Fruit fly (Drosophila melanogaster) whole organism, embryonic: ENCODE data around the gene CG42535.

Experiments used
- Atf6 ChIP-seq: fragments of 200-800 bp; sonication (Bioruptor generic); IDR thresholded peaks from 2 replicates; pipeline ENCODE4 v1.3.6; 2022; ENCODE audit warnings: missing biosample characterization, missing genetic modification characterization
- B-H1 ChIP-seq: fragments of 200-800 bp; sonication (Bioruptor generic); IDR thresholded peaks from 3 replicates; pipeline ENCODE4 v1.3.6; 2022; ENCODE audit warnings: missing biosample characterization, missing genetic modification characterization
- CG10979 ChIP-seq: fragments of 200-800 bp; sonication (Bioruptor generic); optimal IDR thresholded peaks from 2 replicates; lab custom pipeline; 2018; ENCODE audit warnings: missing biosample characterization, mild to moderate bottlenecking, missing genetic modification characterization, moderate library complexity
- CG13624 ChIP-seq: fragments of 200-800 bp; sonication (Bioruptor generic); optimal IDR thresholded peaks from 2 replicates; lab custom pipeline; 2016; ENCODE audit warnings: missing biosample characterization, missing genetic modification characterization
- CG14860 ChIP-seq: fragments of 200-800 bp; sonication (Bioruptor generic); IDR thresholded peaks from 3 replicates; pipeline ENCODE4 v1.3.6; 2022; ENCODE audit warnings: missing biosample characterization, missing genetic modification characterization; ENCODE audit not compliant: partially characterized antibody
- CG16815 ChIP-seq: fragments of 200-800 bp; sonication (Bioruptor generic); optimal IDR thresholded peaks from 3 replicates; lab custom pipeline; 2017; ENCODE audit warnings: missing biosample characterization, mild to moderate bottlenecking, missing genetic modification characterization
- CG17186 ChIP-seq: fragments of 200-800 bp; sonication (Bioruptor generic); optimal IDR thresholded peaks from 3 replicates; lab custom pipeline; 2017; ENCODE audit warnings: missing biosample characterization, missing genetic modification reagents, missing genetic modification characterization
- CG17359 ChIP-seq: fragments of 200-800 bp; sonication (Bioruptor generic); optimal IDR thresholded peaks from 3 replicates; lab custom pipeline; 2018; ENCODE audit warnings: missing biosample characterization, mild to moderate bottlenecking, missing genetic modification characterization, moderate library complexity
- CG17612 ChIP-seq: fragments of 200-800 bp; sonication (Bioruptor generic); IDR thresholded peaks from 2 replicates; pipeline ENCODE4 v1.3.6; 2022; ENCODE audit warnings: missing biosample characterization, missing genetic modification characterization
- CG17829 ChIP-seq: fragments of 200-800 bp; optimal IDR thresholded peaks from 2 replicates; lab custom pipeline; 2019; ENCODE audit warnings: missing biosample characterization, mild to moderate bottlenecking, missing genetic modification characterization, moderate library complexity
- CG18262 ChIP-seq: fragments of 200-800 bp; optimal IDR thresholded peaks from 3 replicates; lab custom pipeline; 2019; ENCODE audit warnings: missing biosample characterization, mild to moderate bottlenecking, missing genetic modification characterization, moderate library complexity
- CG1832 ChIP-seq: fragments of 200-800 bp; sonication (Bioruptor generic); optimal IDR thresholded peaks from 2 replicates; lab custom pipeline; 2017; ENCODE audit warnings: missing biosample characterization, mild to moderate bottlenecking, missing genetic modification characterization, inconsistent platforms
- CG18476 ChIP-seq: fragments of 200-800 bp; sonication (Bioruptor generic); optimal IDR thresholded peaks from 2 replicates; lab custom pipeline; 2016; ENCODE audit warnings: missing biosample characterization, mild to moderate bottlenecking, missing genetic modification characterization
- CG18764 ChIP-seq: fragments of 200-800 bp; sonication (Bioruptor generic); optimal IDR thresholded peaks from 3 replicates; lab custom pipeline; 2016; ENCODE audit warnings: missing biosample characterization, missing genetic modification characterization
- CG30403 ChIP-seq: fragments of 200-800 bp; sonication (Bioruptor generic); optimal IDR thresholded peaks from 3 replicates; lab custom pipeline; 2016; ENCODE audit warnings: missing biosample characterization, missing genetic modification characterization
- CG31365 ChIP-seq: fragments of 200-800 bp; sonication (Bioruptor generic); optimal IDR thresholded peaks from 2 replicates; lab custom pipeline; 2018; ENCODE audit warnings: missing biosample characterization, mild to moderate bottlenecking, missing genetic modification characterization
- CG3726 ChIP-seq: fragments of 200-800 bp; sonication (Bioruptor generic); IDR thresholded peaks from 3 replicates; pipeline ENCODE4, ENCODE4 v1.3.6; 2022; ENCODE audit warnings: missing biosample characterization, missing genetic modification characterization
- CG3838 ChIP-seq: fragments of 200-800 bp; sonication (Bioruptor generic); optimal IDR thresholded peaks from 3 replicates; lab custom pipeline; 2016; ENCODE audit warnings: missing biosample characterization, missing genetic modification characterization
- CG4820 ChIP-seq: fragments of 200-800 bp; sonication (Bioruptor generic); optimal IDR thresholded peaks from 3 replicates; lab custom pipeline; 2016; ENCODE audit warnings: missing biosample characterization, missing genetic modification characterization
- CG9797 ChIP-seq: fragments of 200-800 bp; sonication (Bioruptor generic); optimal IDR thresholded peaks from 3 replicates; lab custom pipeline; 2018; ENCODE audit warnings: missing biosample characterization, mild to moderate bottlenecking, missing genetic modification characterization
- CTCF ChIP-seq: fragments of 200-800 bp; sonication (Bioruptor generic); optimal IDR thresholded peaks from 2 replicates; lab custom pipeline; 2017; ENCODE audit warnings: missing biosample characterization, mild to moderate bottlenecking, missing genetic modification characterization, moderate library complexity
- Drgx ChIP-seq: fragments of 200-800 bp; sonication (Bioruptor generic); IDR thresholded peaks from 2 replicates; pipeline ENCODE4 v1.3.6; 2022; ENCODE audit warnings: missing biosample characterization, missing genetic modification characterization
- H15 ChIP-seq: fragments of 200-800 bp; sonication (Bioruptor generic); IDR thresholded peaks from 3 replicates; pipeline ENCODE4 v1.3.6; 2022; ENCODE audit warnings: missing biosample characterization, missing genetic modification characterization
- HLH4C ChIP-seq: fragments of 200-800 bp; sonication (Bioruptor generic); IDR thresholded peaks from 3 replicates; pipeline ENCODE4 v1.3.6; 2022; ENCODE audit warnings: missing biosample characterization, missing genetic modification characterization; ENCODE audit not compliant: partially characterized antibody
- Lhr ChIP-seq: fragments of 200-800 bp; sonication (Bioruptor generic); optimal IDR thresholded peaks from 3 replicates; lab custom pipeline; 2017; ENCODE audit warnings: mild to moderate bottlenecking, missing biosample characterization, missing genetic modification reagents, missing genetic modification characterization
- Mad ChIP-seq: fragments of 200-800 bp; sonication (Bioruptor generic); optimal IDR thresholded peaks from 2 replicates; lab custom pipeline; 2016; ENCODE audit warnings: missing biosample characterization, missing genetic modification characterization
- Mes4 ChIP-seq: fragments of 200-800 bp; sonication (Bioruptor generic); optimal IDR thresholded peaks from 2 replicates; lab custom pipeline; 2016; ENCODE audit warnings: missing biosample characterization, missing genetic modification characterization
- Usf ChIP-seq: fragments of 200-800 bp; sonication (Bioruptor generic); optimal IDR thresholded peaks from 2 replicates; lab custom pipeline; 2017; ENCODE audit warnings: missing genotype, missing biosample characterization, missing genetic modification characterization
- ash1 ChIP-seq: fragments of 200-800 bp; sonication (Bioruptor generic); optimal IDR thresholded peaks from 2 replicates; lab custom pipeline; 2018; ENCODE audit warnings: missing biosample characterization, mild to moderate bottlenecking, missing genetic modification characterization
- dysf ChIP-seq: fragments of 200-800 bp; sonication (Bioruptor generic); IDR thresholded peaks from 3 replicates; pipeline ENCODE4 v1.3.6; 2022; ENCODE audit warnings: missing biosample characterization, missing genetic modification characterization
- eve ChIP-seq, 2 experiments: fragments of >200 bp; optimal IDR thresholded peaks; 2 replicates each; lab custom pipeline; 2017; ENCODE audit warnings: missing biosample characterization in 2 of 2, missing genetic modification characterization in 2 of 2
- gce ChIP-seq: fragments of 200-800 bp; sonication (Bioruptor generic); IDR thresholded peaks from 3 replicates; pipeline ENCODE4 v1.3.6; 2022; ENCODE audit warnings: missing biosample characterization, missing genetic modification characterization
- gfzf ChIP-seq: fragments of 200-800 bp; sonication (Bioruptor generic); optimal IDR thresholded peaks from 2 replicates; lab custom pipeline; 2016; ENCODE audit warnings: missing biosample characterization, mild to moderate bottlenecking, missing genetic modification characterization, moderate library complexity
- her ChIP-seq: fragments of 200-800 bp; sonication (Bioruptor generic); optimal IDR thresholded peaks from 2 replicates; lab custom pipeline; 2016; ENCODE audit warnings: missing biosample characterization, missing genetic modification characterization
- klu ChIP-seq: fragments of 200-800 bp; sonication (Bioruptor generic); IDR thresholded peaks from 2 replicates; pipeline ENCODE4 v1.3.6; 2022; ENCODE audit warnings: missing biosample characterization, missing genetic modification characterization
- lola ChIP-seq, 3 experiments: fragments of >200 bp in 2 of 3; fragments of 200-800 bp in 1 of 3; sonication (Bioruptor generic) in 1 of 3; optimal IDR thresholded peaks; 2 replicates each; lab custom pipeline; 2017 to 2019; ENCODE audit warnings: missing biosample characterization in 3 of 3, missing genetic modification characterization in 3 of 3, mild to moderate bottlenecking in 1 of 3, moderate library complexity in 1 of 3
- maf-S ChIP-seq: fragments of 200-800 bp; sonication (Bioruptor generic); optimal IDR thresholded peaks from 2 replicates; lab custom pipeline; 2016; ENCODE audit warnings: missing biosample characterization, missing genetic modification characterization
- mam ChIP-seq: fragments of 200-800 bp; sonication (Bioruptor generic); optimal IDR thresholded peaks from 3 replicates; lab custom pipeline; 2016; ENCODE audit warnings: missing biosample characterization, missing genetic modification characterization
- p53 ChIP-seq: fragments of 200-800 bp; sonication (Bioruptor generic); optimal IDR thresholded peaks from 2 replicates; lab custom pipeline; 2016; ENCODE audit warnings: missing biosample characterization, missing genetic modification characterization
- prd ChIP-seq, 3 experiments: fragments of >200 bp in 2 of 3; fragments of 200-800 bp in 1 of 3; sonication (Bioruptor generic) in 1 of 3; optimal IDR thresholded peaks in 2 of 3; IDR thresholded peaks in 1 of 3; 2 replicates in 2 of 3; 3 replicates in 1 of 3; pipeline versions ENCODE4 v1.3.6 to Lab custom; 2017 to 2022; ENCODE audit warnings: missing biosample characterization in 1 of 3, missing genetic modification characterization in 1 of 3
- pzg ChIP-seq: fragments of 200-800 bp; sonication (Bioruptor generic); optimal IDR thresholded peaks from 3 replicates; lab custom pipeline; 2018; ENCODE audit warnings: missing biosample characterization, mild to moderate bottlenecking, missing genetic modification characterization, moderate library complexity
- schlank ChIP-seq: fragments of 200-800 bp; sonication (Bioruptor generic); optimal IDR thresholded peaks from 2 replicates; lab custom pipeline; 2018; ENCODE audit warnings: missing biosample characterization, mild to moderate bottlenecking, missing genetic modification characterization
- sens ChIP-seq: fragments of 200-800 bp; sonication (Bioruptor generic); peaks from one replicate; lab custom pipeline; 2016; ENCODE audit warnings: missing biosample characterization, missing genetic modification characterization
- sima ChIP-seq: fragments of 200-800 bp; sonication (Bioruptor generic); optimal IDR thresholded peaks from 2 replicates; lab custom pipeline; 2016; ENCODE audit warnings: missing biosample characterization, missing genetic modification characterization
- sob ChIP-seq: fragments of 200-800 bp; sonication (Bioruptor generic); IDR thresholded peaks from 2 replicates; pipeline ENCODE4 v1.3.6; 2022; ENCODE audit warnings: missing biosample characterization, missing genetic modification characterization
- stc ChIP-seq: fragments of 200-800 bp; sonication (Bioruptor generic); IDR thresholded peaks from 2 replicates; pipeline ENCODE4 v1.3.6; 2022; ENCODE audit warnings: missing biosample characterization, missing genetic modification characterization
- stwl ChIP-seq: fragments of 200-800 bp; sonication (Bioruptor generic); optimal IDR thresholded peaks from 3 replicates; lab custom pipeline; 2018; ENCODE audit warnings: missing biosample characterization, mild to moderate bottlenecking, missing genetic modification characterization, moderate library complexity
- ttk ChIP-seq: fragments of 200-800 bp; sonication (Bioruptor generic); IDR thresholded peaks from 2 replicates; pipeline ENCODE4 v2.1.2; 2022; ENCODE audit warnings: missing biosample characterization, missing genetic modification characterization
- unc-4 ChIP-seq: fragments of 200-800 bp; sonication (Bioruptor generic); IDR thresholded peaks from 2 replicates; pipeline ENCODE4 v1.3.6; 2022; ENCODE audit warnings: missing biosample characterization, missing genetic modification characterization; ENCODE audit not compliant: partially characterized antibody
- unpg ChIP-seq: fragments of 200-800 bp; sonication (Bioruptor generic); optimal IDR thresholded peaks from 3 replicates; lab custom pipeline; 2018; ENCODE audit warnings: missing biosample characterization, mild to moderate bottlenecking, missing genetic modification characterization, moderate library complexity
- vvl ChIP-seq: fragments of 200-800 bp; sonication (Bioruptor generic); IDR thresholded peaks from 2 replicates; pipeline ENCODE4 v1.3.6; 2022; ENCODE audit warnings: missing biosample characterization, missing genetic modification characterization

The CG42535 gene

DNA sequence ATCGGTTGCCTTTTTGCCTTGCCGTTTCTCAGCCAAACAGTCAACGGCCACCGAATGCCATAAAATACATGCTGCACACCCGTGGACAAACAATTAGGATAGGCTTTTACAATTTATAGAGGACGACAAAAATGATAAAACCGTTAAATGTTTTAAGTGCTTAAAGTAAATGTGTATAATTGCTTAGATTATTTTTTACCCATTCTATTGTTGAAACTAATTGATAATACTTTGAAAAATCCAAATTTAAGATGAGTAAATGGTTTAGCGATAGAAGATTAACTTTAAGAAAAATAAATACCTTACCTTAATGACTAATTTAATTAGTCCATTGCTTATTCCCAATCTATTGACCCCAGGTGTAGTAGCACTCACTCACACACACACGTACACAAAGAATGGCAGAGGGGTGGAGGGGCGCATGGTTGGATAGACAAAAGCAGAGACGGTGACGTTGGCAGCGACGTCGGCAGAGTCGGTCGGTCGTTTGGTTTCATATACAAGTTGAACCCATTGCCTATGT lies 47.9 kb upstream of the CG42535 start (continued):
- TF ChIP-seq CG18262 (tag; lab: Kevin White, UChicago) (peak; percentile 99), Lhr (GFP tag; lab: Kevin White, UChicago) (peak; percentile 80), CTCF (GFP tag; lab: Kevin White, UChicago) (peak; percentile 33), CG30403 (GFP tag; lab: Kevin White, UChicago) (peak; percentile 98), CG10979 (tag; lab: Kevin White, UChicago) (peak; percentile 95), CG17829 (tag; lab: Kevin White, UChicago) (peak; percentile 98), unpg (GFP tag; lab: Kevin White, UChicago) (peak; percentile 96), stwl (tag; lab: Kevin White, UChicago) (peak; percentile 17), p53 (GFP tag; lab: Kevin White, UChicago) (peak; percentile 76), CG4820 (GFP tag; lab: Kevin White, UChicago) (peak; percentile 86), klu (peak; percentile 93), CG14860 (GFP tag; lab: Robert Waterston, UW) (no peak), schlank (peak; percentile 86), lola (GFP tag; optimal IDR thresholded peaks at IDR 0.05; lab: Kevin White, UChicago) (peak in 1 of 3 experiments; percentile 95), vvl (GFP tag; lab: Robert Waterston, UW) (peak; percentile 97), CG18764 (GFP tag; lab: Kevin White, UChicago) (peak; percentile 77), sima (peak; percentile 79), ttk (peak; percentile 93), prd (optimal IDR thresholded peaks at IDR 0.05; lab: Kevin White, UChicago) (no peak), prd (GFP tag; IDR thresholded peaks at IDR 0.05; lab: Robert Waterston, UW) (peak; percentile 95), Atf6 (GFP tag; lab: Robert Waterston, UW) (peak; percentile 96), pzg (GFP tag; lab: Kevin White, UChicago) (peak; percentile 7), CG16815 (GFP tag; lab: Kevin White, UChicago) (peak; percentile 92), sob (GFP tag; lab: Robert Waterston, UW) (peak; percentile 86), Drgx (GFP tag; lab: Robert Waterston, UW) (peak; percentile 90), mam (GFP tag; lab: Kevin White, UChicago) (peak; percentile 88), her (GFP tag; lab: Kevin White, UChicago) (peak; percentile 84), CG3726 (peak; percentile 89; the same call in 1 of the 3 replicates), stc (GFP tag; lab: Robert Waterston, UW) (peak; percentile 95), CG17612 (GFP tag; lab: Robert Waterston, UW) (peak; percentile 86), HLH4C (GFP tag; lab: Robert Waterston, UW) (no peak), eve (GFP tag; optimal IDR thresholded peaks at IDR 0.05; lab: Kevin White, UChicago) (peak in 1 of 2 experiments; percentile 94), gce (GFP tag; lab: Robert Waterston, UW) (peak; percentile 82), unc-4 (GFP tag; lab: Robert Waterston, UW) (no peak), CG9797 (peak; percentile 42), CG17359 (peak; percentile 94), maf-S (GFP tag; lab: Kevin White, UChicago) (peak; percentile 88), H15 (peak; percentile 81), CG31365 (peak; percentile 45), gfzf (GFP tag; lab: Kevin White, UChicago) (no peak), CG1832 (GFP tag; lab: Kevin White, UChicago) (no peak), Mad (GFP tag; lab: Kevin White, UChicago) (peak; percentile 82), CG3838 (GFP tag; lab: Kevin White, UChicago) (peak; percentile 89), dysf (GFP tag; lab: Robert Waterston, UW) (peak; percentile 97), CG17186 (GFP tag; lab: Kevin White, UChicago) (peak; percentile 2), Usf (GFP tag; lab: Kevin White, UChicago) (peak; percentile 80), B-H1 (peak; percentile 88), CG18476 (GFP tag; lab: Kevin White, UChicago) (peak; percentile 95), sens (GFP tag; lab: Kevin White, UChicago) (peak; percentile 99), ash1 (GFP tag; lab: Kevin White, UChicago) (no peak), CG13624 (peak; percentile 91), Mes4 (GFP tag; lab: Kevin White, UChicago) (peak; percentile 88)
